Fruit fly (Drosophila melanogaster) whole organism, wandering third instar larva: ENCODE measurements around the gene CG2839.

ENCODE experiments used
- Dif ChIP-seq: fragments of 200-275, 200-300 bp; sonication (Bioruptor generic); optimal IDR thresholded peaks from 2 replicates; lab custom pipeline; 2018; ENCODE audit warnings: missing biosample characterization, missing genetic modification characterization; ENCODE audit not compliant: partially characterized antibody
- Myc ChIP-seq: fragments of >200 bp; optimal IDR thresholded peaks from 2 replicates; lab custom pipeline; 2017
- br ChIP-seq: fragments of 200-800 bp; sonication (Bioruptor generic); optimal IDR thresholded peaks from 2 replicates; lab custom pipeline; 2016; ENCODE audit warnings: missing biosample characterization, missing genetic modification characterization
- usp ChIP-seq: fragments of >200 bp; optimal IDR thresholded peaks from 2 replicates; lab custom pipeline; 2017; ENCODE audit warnings: missing biosample characterization, missing genetic modification characterization

- TF ChIP-seq br (no peak), Myc (lab: Kevin White, UChicago) (no peak), usp (GFP tag; lab: Kevin White, UChicago) (no peak), Dif (GFP tag; lab: Kevin White, UChicago) (no peak)
These were observed 32.6 kb downstream of the CG2839 start for dm6 chr2L:658007-658406.
